Fruit fly (Drosophila melanogaster): Measurements from ENCODE around the gene CG32647.

Gene CG32647

DNA sequence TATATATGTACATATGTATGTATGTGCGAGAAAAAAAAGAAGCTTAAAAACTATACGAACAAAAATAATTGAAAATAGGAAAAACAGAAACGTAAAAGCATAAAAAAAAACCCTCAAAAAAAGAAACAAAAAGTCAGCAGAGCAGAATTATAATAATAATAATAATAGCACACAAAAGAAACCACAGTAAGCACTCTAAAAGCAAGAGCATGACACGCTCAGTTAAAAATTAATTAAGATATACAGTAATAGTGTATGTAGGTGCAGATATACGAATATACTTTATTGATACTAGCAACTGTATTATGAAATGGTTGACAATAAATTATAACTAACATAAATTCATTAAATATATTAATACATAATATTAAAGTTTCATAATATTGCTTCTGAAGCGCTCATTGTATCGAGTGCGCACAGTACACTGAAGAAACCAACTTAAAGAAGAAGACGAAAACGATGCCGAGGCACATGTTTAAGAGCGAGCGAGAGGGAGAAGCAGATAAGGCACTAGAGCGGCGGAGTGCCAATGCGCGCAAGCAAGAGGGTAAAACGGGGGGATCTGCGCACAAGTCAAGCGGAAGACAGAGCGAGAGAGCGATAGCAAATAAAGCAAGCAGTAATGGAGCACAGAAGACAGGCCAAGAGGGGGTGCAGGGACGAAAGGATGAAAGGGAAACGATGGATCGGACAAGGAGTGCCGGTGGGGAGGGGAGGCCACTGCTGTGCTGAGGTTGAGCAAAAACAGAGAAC, 49.9 kb downstream of the CG32647 start:
- TF ChIP-seq CG33017 (tag; optimal IDR thresholded peaks at IDR 0.05) (peak; percentile 81), kay (GFP tag; ENCODE audit: borderline replicate concordance) (no peak), ovo (GFP tag; optimal IDR thresholded peaks at IDR 0.05) (peak; percentile 76), toe (GFP tag; optimal IDR thresholded peaks at IDR 0.05) (no peak), tj (GFP tag; optimal IDR thresholded peaks at IDR 0.05) (peak; percentile 87), pad (GFP tag; optimal IDR thresholded peaks at IDR 0.05) (peak; percentile 66), bab1 (GFP tag; optimal IDR thresholded peaks at IDR 0.05) (peak; percentile 92), Clk (GFP tag; optimal IDR thresholded peaks at IDR 0.05) (no peak), cic (GFP tag; optimal IDR thresholded peaks at IDR 0.05) (peak; percentile 64), Mnt (GFP tag; optimal IDR thresholded peaks at IDR 0.05) (peak; percentile 84), CG11617 (GFP tag; optimal IDR thresholded peaks at IDR 0.05) (peak; percentile 92), Hr96 (GFP tag; optimal IDR thresholded peaks at IDR 0.05) (no peak), CG12768 (GFP tag; optimal IDR thresholded peaks at IDR 0.05) (peak; percentile 74), CG5204 (GFP tag; optimal IDR thresholded peaks at IDR 0.05) (peak; percentile 36), CG1620 (GFP tag; optimal IDR thresholded peaks at IDR 0.05) (peak; percentile 46), CG14711 (tag; optimal IDR thresholded peaks at IDR 0.05) (peak; percentile 92), CG7045 (GFP tag; optimal IDR thresholded peaks at IDR 0.05) (peak; percentile 74), CG7101 (tag; optimal IDR thresholded peaks at IDR 0.05) (peak; percentile 97), Crg-1 (GFP tag; optimal IDR thresholded peaks at IDR 0.05) (peak; percentile 56)

dm6 chrX:12734354-12734709, 50.4 kb downstream of the CG32647 start:
- TF ChIP-seq pad (GFP tag; optimal IDR thresholded peaks at IDR 0.05) (no peak), CG1620 (GFP tag; optimal IDR thresholded peaks at IDR 0.05) (no peak), Hr96 (GFP tag; optimal IDR thresholded peaks at IDR 0.05) (no peak), CG14711 (tag; optimal IDR thresholded peaks at IDR 0.05) (no peak), CG5204 (GFP tag; optimal IDR thresholded peaks at IDR 0.05) (no peak), CG12768 (GFP tag; optimal IDR thresholded peaks at IDR 0.05) (no peak), kay (GFP tag; ENCODE audit: borderline replicate concordance) (peak; percentile 45), CG33017 (tag; optimal IDR thresholded peaks at IDR 0.05) (no peak), CG7045 (GFP tag; optimal IDR thresholded peaks at IDR 0.05) (no peak)

DNA sequence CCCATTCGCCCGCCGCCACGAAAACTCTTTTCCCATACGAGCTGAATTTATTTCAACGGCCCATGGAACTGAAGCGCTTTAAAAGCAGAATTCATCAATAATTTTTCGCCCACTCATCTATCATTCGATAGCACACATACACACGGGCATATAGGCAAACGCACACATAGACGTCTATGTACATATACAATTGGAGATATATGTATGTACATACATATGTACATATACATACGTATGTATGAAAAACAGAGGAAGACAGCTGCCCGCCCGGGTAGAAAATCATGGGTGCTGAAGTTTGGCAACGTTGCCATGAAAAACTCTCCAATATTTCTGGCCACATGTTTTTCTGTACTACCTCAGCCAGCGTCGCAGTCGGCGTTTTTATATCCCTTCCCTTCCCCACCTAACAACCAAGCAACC, 51.0 kb downstream of the CG32647 start:
- TF ChIP-seq cnc (optimal IDR thresholded peaks at IDR 0.05) (no peak), ovo (GFP tag; optimal IDR thresholded peaks at IDR 0.05) (no peak), Crg-1 (GFP tag; optimal IDR thresholded peaks at IDR 0.05) (no peak), CG7045 (GFP tag; optimal IDR thresholded peaks at IDR 0.05) (no peak), bab1 (GFP tag; optimal IDR thresholded peaks at IDR 0.05) (peak; percentile 11), Clk (GFP tag; optimal IDR thresholded peaks at IDR 0.05) (no peak), CG7101 (tag; optimal IDR thresholded peaks at IDR 0.05) (peak; percentile 14), CG5204 (GFP tag; optimal IDR thresholded peaks at IDR 0.05) (no peak), tj (GFP tag; optimal IDR thresholded peaks at IDR 0.05) (peak; percentile 78), pad (GFP tag; optimal IDR thresholded peaks at IDR 0.05) (no peak)

DNA sequence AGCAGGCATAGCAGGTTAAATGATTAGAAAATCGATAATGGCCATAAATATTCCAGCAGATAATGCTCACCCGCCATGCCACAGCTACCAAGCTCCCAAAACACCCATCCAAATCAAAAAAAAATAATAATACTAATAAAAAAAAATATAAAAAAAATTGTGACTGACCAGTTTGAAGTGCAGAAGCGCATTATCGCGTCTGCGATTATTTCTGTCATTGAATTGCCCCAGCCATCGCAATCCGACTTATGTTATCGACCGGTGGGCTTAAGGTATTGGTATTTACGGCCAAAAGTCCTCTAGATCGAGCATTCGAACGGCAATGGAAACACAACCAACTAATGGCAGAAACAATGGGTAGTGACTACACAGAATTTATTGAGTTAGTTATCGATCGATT, 52.3 kb downstream of the CG32647 start:
- TF ChIP-seq CG12768 (GFP tag; optimal IDR thresholded peaks at IDR 0.05) = no peak
- TF ChIP-seq tj (GFP tag; optimal IDR thresholded peaks at IDR 0.05) = peak; percentile 3
- no peak for TF ChIP-seq CG7045 (GFP tag; optimal IDR thresholded peaks at IDR 0.05)
- peak; percentile 15 for TF ChIP-seq cic (GFP tag; optimal IDR thresholded peaks at IDR 0.05)
- TF ChIP-seq CG7101 (tag; optimal IDR thresholded peaks at IDR 0.05) = no peak
- peak; percentile 12 for TF ChIP-seq Mnt (GFP tag; optimal IDR thresholded peaks at IDR 0.05)
- no peak for TF ChIP-seq kay (GFP tag; ENCODE audit: borderline replicate concordance)
- TF ChIP-seq CG5204 (GFP tag; optimal IDR thresholded peaks at IDR 0.05) = no peak
- TF ChIP-seq CG11617 (GFP tag; optimal IDR thresholded peaks at IDR 0.05) = no peak
- TF ChIP-seq Hr96 (GFP tag; optimal IDR thresholded peaks at IDR 0.05) = no peak

DNA sequence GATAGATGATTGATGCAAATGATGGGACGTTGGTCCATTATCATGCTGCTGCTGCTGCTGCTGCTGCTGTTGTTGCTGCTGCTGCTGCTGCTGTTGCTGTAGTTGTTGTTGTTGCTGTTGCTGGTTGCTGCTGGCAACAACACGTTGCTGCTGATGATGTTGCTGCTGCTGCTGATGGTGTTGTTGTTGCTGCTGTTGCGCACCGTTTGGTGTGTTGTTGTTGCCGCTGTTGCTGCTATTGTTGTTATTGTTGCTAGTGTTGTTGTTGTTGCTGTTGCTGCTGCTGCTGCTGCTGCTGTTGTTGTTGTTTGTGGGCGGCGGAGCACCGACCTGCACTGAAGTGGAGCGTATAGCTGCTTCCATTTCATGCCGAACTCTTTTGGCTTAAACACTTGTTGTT, 53.7 kb downstream of the CG32647 start:
- TF ChIP-seq Crg-1 (GFP tag; optimal IDR thresholded peaks at IDR 0.05) (no peak), bab1 (GFP tag; optimal IDR thresholded peaks at IDR 0.05) (no peak)

DNA sequence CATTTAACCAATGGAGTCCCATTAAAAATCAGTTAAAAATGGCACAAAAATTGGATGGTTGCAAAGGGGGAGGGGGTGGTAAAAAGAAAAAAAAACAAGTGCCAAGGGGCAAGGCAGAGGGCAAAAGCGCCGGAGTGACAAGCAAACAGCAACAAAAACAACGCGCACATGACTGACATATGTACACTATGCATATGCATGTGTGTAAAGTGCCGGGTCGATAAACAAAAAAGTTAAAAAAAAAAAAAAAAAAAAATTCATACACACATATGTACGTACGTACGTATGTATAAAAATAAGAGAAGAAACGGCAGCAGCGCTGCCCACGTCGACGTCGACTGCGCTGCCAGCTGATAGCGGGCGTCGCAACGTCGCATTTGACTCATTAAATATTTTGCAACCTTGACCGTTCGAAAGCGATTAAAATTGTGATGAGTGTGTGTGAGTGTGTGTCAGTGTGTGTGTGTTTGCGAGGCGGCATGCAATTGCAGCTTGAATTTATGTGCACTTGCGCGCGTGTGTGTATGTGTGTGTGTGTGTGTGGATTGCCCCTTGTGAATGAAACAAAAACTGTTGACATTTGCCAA, 57.0 kb downstream of the CG32647 start:
- no peak for TF ChIP-seq CG14711 (tag; optimal IDR thresholded peaks at IDR 0.05)
- TF ChIP-seq cnc (optimal IDR thresholded peaks at IDR 0.05) = no peak
- TF ChIP-seq CG7101 (tag; optimal IDR thresholded peaks at IDR 0.05) = no peak
- no peak for TF ChIP-seq Crg-1 (GFP tag; optimal IDR thresholded peaks at IDR 0.05)
- no peak for TF ChIP-seq CG7045 (GFP tag; optimal IDR thresholded peaks at IDR 0.05)
- TF ChIP-seq CG1620 (GFP tag; optimal IDR thresholded peaks at IDR 0.05) = no peak
- no peak for TF ChIP-seq ovo (GFP tag; optimal IDR thresholded peaks at IDR 0.05)
- TF ChIP-seq CG11617 (GFP tag; optimal IDR thresholded peaks at IDR 0.05) = no peak
- TF ChIP-seq tj (GFP tag; optimal IDR thresholded peaks at IDR 0.05) = peak; percentile 57
- TF ChIP-seq bab1 (GFP tag; optimal IDR thresholded peaks at IDR 0.05) = no peak
- no peak for TF ChIP-seq toe (GFP tag; optimal IDR thresholded peaks at IDR 0.05)
- no peak for TF ChIP-seq Mnt (GFP tag; optimal IDR thresholded peaks at IDR 0.05)
- TF ChIP-seq Clk (GFP tag; optimal IDR thresholded peaks at IDR 0.05) = no peak
- TF ChIP-seq CG12768 (GFP tag; optimal IDR thresholded peaks at IDR 0.05) = no peak
- TF ChIP-seq pad (GFP tag; optimal IDR thresholded peaks at IDR 0.05) = peak; percentile 4
- TF ChIP-seq CG33017 (tag; optimal IDR thresholded peaks at IDR 0.05) = no peak
- TF ChIP-seq Hr96 (GFP tag; optimal IDR thresholded peaks at IDR 0.05) = no peak
- TF ChIP-seq cic (GFP tag; optimal IDR thresholded peaks at IDR 0.05) = peak; percentile 60
- TF ChIP-seq kay (GFP tag; ENCODE audit: borderline replicate concordance) = peak; percentile 65
- no peak for TF ChIP-seq CG5204 (GFP tag; optimal IDR thresholded peaks at IDR 0.05)
